Worm (Caenorhabditis elegans): ENCODE results near the gene srw-66.

DNA sequence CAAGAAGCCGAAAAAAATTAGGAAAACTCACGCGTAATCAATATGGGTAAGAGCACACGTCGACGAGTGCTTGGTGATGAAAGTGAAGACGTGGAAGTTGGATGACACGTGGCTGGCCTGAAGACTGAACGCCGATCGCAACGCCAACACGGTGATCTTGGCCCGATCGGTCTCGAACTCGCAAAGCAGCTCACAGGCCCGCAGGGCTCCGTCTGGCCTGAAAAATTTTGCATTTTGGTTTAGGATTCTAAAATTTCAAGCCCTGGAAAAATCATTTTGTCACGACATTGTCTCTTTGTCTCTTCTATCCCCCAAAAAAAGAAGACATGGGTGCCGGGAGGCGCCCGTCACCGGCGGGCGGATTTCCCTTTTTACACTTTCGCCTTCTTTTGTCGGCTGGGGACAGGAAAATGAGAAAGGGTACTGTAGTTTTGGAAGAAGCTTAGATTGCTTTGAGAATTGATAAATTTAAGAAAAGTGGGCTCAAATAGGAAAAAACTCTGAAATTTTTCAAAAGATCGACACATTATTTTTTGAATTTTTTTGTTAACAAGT is 30.5 kb downstream of the srw-66 start:
- TF ChIP-seq K09A11.1 (tag; optimal IDR thresholded peaks at IDR 0.05; ENCODE audit: insufficient read depth) (no peak), pha-4 (tag; optimal IDR thresholded peaks at IDR 0.05) (no peak)
